Worm (Caenorhabditis elegans) whole organism, L3 larva: Measurements from ENCODE around the gene C07G1.7.

Experiments used
- ama-1 ChIP-seq: fragments of 150-350 bp; optimal IDR thresholded peaks from 2 replicates; lab custom pipeline; 2018
- ceh-82 ChIP-seq: fragments of 150-350 bp; optimal IDR thresholded peaks from 2 replicates; lab custom pipeline; 2014; ENCODE audit warnings: missing biosample characterization, missing genetic modification characterization
- nhr-12 ChIP-seq: fragments of 150-350 bp; optimal IDR thresholded peaks from 2 replicates; lab custom pipeline; 2014; ENCODE audit warnings: missing biosample characterization, missing genetic modification characterization
- nhr-23 ChIP-seq: fragments of 150-350 bp; optimal IDR thresholded peaks from 2 replicates; lab custom pipeline; 2014; ENCODE audit warnings: missing biosample characterization, missing genetic modification reagents, missing genetic modification characterization
- nhr-67 ChIP-seq: fragments of 150-350 bp; optimal IDR thresholded peaks from 2 replicates; lab custom pipeline; 2014; ENCODE audit warnings: missing biosample characterization, missing genetic modification characterization
- nhr-76 ChIP-seq: fragments of 150-350 bp; sonication (generic microtip); optimal IDR thresholded peaks from 5 replicates; lab custom pipeline; 2014; ENCODE audit warnings: missing biosample characterization, missing genetic modification characterization
- unc-62 ChIP-seq: fragments of 150-350 bp; sonication (generic microtip); optimal IDR thresholded peaks from 4 replicates; lab custom pipeline; 2014; ENCODE audit warnings: missing biosample characterization, missing genetic modification reagents, missing genetic modification characterization

DNA sequence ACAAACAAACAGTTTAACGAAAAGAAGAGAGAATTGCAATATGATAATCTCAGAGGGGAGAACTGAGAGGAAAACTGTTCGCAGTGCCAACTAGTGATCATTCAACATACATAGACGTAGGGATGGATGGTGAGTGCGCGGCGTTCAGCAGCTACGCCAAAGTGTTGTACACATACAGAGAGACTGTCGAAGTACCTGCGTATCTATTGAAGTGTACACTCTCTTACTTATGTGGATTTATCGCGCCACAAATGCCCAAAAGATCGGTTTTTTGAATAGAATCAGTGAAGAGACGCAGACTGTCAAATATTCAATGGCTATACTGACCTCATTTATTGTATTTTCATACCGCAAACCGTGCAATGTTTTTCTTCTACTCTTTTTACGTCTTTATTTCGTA lies 41.4 kb downstream of the C07G1.7 start:
- TF ChIP-seq ama-1 (lab: Kevin White, UChicago) (no peak), nhr-12 (tag; lab: Kevin White, UChicago) (no peak), nhr-23 (tag; lab: Kevin White, UChicago) (peak; percentile 90), unc-62 (GFP tag; lab: Kevin White, UChicago) (no peak), nhr-67 (no peak), nhr-76 (tag; lab: Kevin White, UChicago) (no peak), ceh-82 (tag; lab: Kevin White, UChicago) (no peak)
